Fruit fly (Drosophila melanogaster): ENCODE measurements around the gene CG12236.

Gene CG12236

DNA sequence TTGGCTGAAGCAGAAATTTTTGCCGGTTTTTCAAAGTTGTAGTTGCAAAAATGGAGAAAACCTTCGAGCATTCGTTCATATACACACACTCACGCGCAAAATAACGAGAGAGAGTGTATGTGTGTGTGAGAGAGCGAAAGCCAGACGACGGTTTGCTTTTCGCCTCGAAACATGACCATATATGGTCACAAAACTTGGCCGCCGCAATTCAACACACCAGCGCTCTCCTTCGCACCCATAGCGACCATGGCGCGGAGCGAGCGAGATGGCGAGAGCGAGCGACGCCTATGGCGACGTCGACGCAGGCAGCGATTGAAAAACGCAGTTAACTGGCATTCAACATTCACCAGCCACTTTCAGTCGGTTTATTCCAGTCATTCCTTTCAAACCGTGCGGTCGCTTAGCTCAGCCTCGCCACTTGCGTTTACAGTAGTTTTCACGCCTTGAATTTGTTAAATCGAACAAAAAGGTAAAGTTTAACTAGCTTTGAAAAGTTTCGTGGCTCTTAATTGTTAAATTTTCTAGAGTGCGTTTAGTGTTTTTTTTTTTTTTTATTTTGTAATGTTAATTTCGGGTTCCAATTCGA, 6.2 kb upstream of the CG12236 start (continued):
- TF ChIP-seq tap (tag; optimal IDR thresholded peaks at IDR 0.05) (peak; percentile 11), trh (GFP tag; optimal IDR thresholded peaks at IDR 0.05) (no peak), CG6689 (GFP tag; IDR thresholded peaks at IDR 0.05) (no peak), CG3065 (GFP tag; optimal IDR thresholded peaks at IDR 0.05) (no peak), CG1832 (GFP tag; optimal IDR thresholded peaks at IDR 0.05) (peak; percentile 95), sens (GFP tag) (peak; percentile 92), seq (GFP tag; IDR thresholded peaks at IDR 0.05) (peak; percentile 31; the same call in 1 of the 2 replicates), Sin3A (optimal IDR thresholded peaks at IDR 0.05) (no peak), CG33557 (GFP tag; optimal IDR thresholded peaks at IDR 0.05) (peak; percentile 1), CG30431 (GFP tag; optimal IDR thresholded peaks at IDR 0.05) (no peak), corto (GFP tag; optimal IDR thresholded peaks at IDR 0.05) (peak; percentile 4), da (GFP tag; optimal IDR thresholded peaks at IDR 0.05) (peak; percentile 5), rib (GFP tag; IDR thresholded peaks at IDR 0.05) (peak; percentile 73; the same call in 1 of the 2 replicates), Hr51 (GFP tag; optimal IDR thresholded peaks at IDR 0.05) (peak; percentile 3 to 38), fru (optimal IDR thresholded peaks at IDR 0.05) (no peak), zf30C (GFP tag; optimal IDR thresholded peaks at IDR 0.05) (peak; percentile 44), CG10979 (tag; optimal IDR thresholded peaks at IDR 0.05) (peak; percentile 22), CG14441 (GFP tag; IDR thresholded peaks at IDR 0.05) (no peak), abd-A (tag; optimal IDR thresholded peaks at IDR 0.05) (peak; percentile 83), Dip3 (GFP tag; optimal IDR thresholded peaks at IDR 0.05) (no peak), her (GFP tag; optimal IDR thresholded peaks at IDR 0.05) (peak; percentile 58), ara (GFP tag; IDR thresholded peaks at IDR 0.05) (peak; percentile 29; the same call in 1 of the 2 replicates), Dbx (GFP tag; IDR thresholded peaks at IDR 0.05) (peak; percentile 77; the same call in 2 of the 3 replicates), CG34224 (GFP tag; IDR thresholded peaks at IDR 0.05; ENCODE audit: partially characterized antibody) (peak; percentile 37; the same call in 1 of the 3 replicates), CG4360 (GFP tag; IDR thresholded peaks at IDR 0.05) (no peak), Stat92E (GFP tag; optimal IDR thresholded peaks at IDR 0.05) (peak in 1 of 3 experiments; percentile 4), HmgD (GFP tag; optimal IDR thresholded peaks at IDR 0.05) (peak; percentile 59), HLHmδ (GFP tag; optimal IDR thresholded peaks at IDR 0.05) (peak; percentile 5), CG6813 (GFP tag; optimal IDR thresholded peaks at IDR 0.05) (peak; percentile 45), Side (GFP tag; optimal IDR thresholded peaks at IDR 0.05) (peak; percentile 33), Pdp1 (GFP tag; optimal IDR thresholded peaks at IDR 0.05) (peak in 1 of 2 experiments; percentile 33), NFAT (GFP tag; IDR thresholded peaks at IDR 0.05) (peak; percentile 32; the same call in 1 of the 2 replicates), pros (GFP tag; optimal IDR thresholded peaks at IDR 0.05) (peak; percentile 44), Hsf (GFP tag; optimal IDR thresholded peaks at IDR 0.05) (no peak), CG2199 (GFP tag; IDR thresholded peaks at IDR 0.05) (0 out of 3 replicates have a peak, but pooled peaks have one; percentile 34), sr (GFP tag; IDR thresholded peaks at IDR 0.05) (0 out of 3 replicates have a peak, but pooled peaks have one; percentile 8), ranshi (GFP tag; IDR thresholded peaks at IDR 0.05) (peak; percentile 40; the same call in 1 of the 2 replicates), CG3847 (GFP tag; IDR thresholded peaks at IDR 0.05) (peak; percentile 31), ttk (GFP tag; IDR thresholded peaks at IDR 0.05) (no peak), CG9932 (GFP tag; IDR thresholded peaks at IDR 0.05) (peak; percentile 64), kah (GFP tag; optimal IDR thresholded peaks at IDR 0.05) (peak; percentile 24), ash1 (GFP tag; optimal IDR thresholded peaks at IDR 0.05) (peak; percentile 45), wdn (GFP tag; IDR thresholded peaks at IDR 0.05) (peak; percentile 9; the same call in 1 of the 2 replicates), Elba2 (GFP tag; optimal IDR thresholded peaks at IDR 0.05) (no peak), CG7271 (tag; optimal IDR thresholded peaks at IDR 0.05) (no peak), row (GFP tag; IDR thresholded peaks at IDR 0.05) (peak; percentile 31; the same call in 1 of the 3 replicates), NC2β (GFP tag; optimal IDR thresholded peaks at IDR 0.05) (peak; percentile 49), CG6854 (GFP tag; optimal IDR thresholded peaks at IDR 0.05) (no peak), shn (GFP tag; optimal IDR thresholded peaks at IDR 0.05) (no peak), Rx (GFP tag; IDR thresholded peaks at IDR 0.05) (no peak)

Measured in whole organism, embryonic.